Fruit fly (Drosophila melanogaster) whole organism, embryonic: Measurements from ENCODE around the gene CG7183.

Experiments used
- Atf-2 ChIP-seq: fragments of 200-800 bp; sonication (Bioruptor generic); optimal IDR thresholded peaks from 2 replicates; lab custom pipeline; 2016; ENCODE audit warnings: missing biosample characterization, missing genetic modification characterization
- B-H1 ChIP-seq: fragments of 200-800 bp; sonication (Bioruptor generic); IDR thresholded peaks from 3 replicates; pipeline ENCODE4 v1.3.6; 2022; ENCODE audit warnings: missing biosample characterization, missing genetic modification characterization
- C15 ChIP-seq: fragments of 200-800 bp; sonication (Bioruptor generic); IDR thresholded peaks from 3 replicates; pipeline ENCODE4 v1.3.6; 2022; ENCODE audit warnings: missing biosample characterization, missing genetic modification characterization
- CG12744 ChIP-seq: fragments of 200-800 bp; sonication (Bioruptor generic); optimal IDR thresholded peaks from 2 replicates; lab custom pipeline; 2016; ENCODE audit warnings: missing biosample characterization, missing genetic modification characterization
- CG14014 ChIP-seq: fragments of 200-800 bp; sonication (Bioruptor generic); IDR thresholded peaks from 2 replicates; pipeline ENCODE4 v1.3.6; 2022; ENCODE audit warnings: missing biosample characterization, missing genetic modification characterization
- CG16863 ChIP-seq: fragments of 200-800 bp; sonication (Bioruptor generic); optimal IDR thresholded peaks from 3 replicates; lab custom pipeline; 2016; ENCODE audit warnings: missing biosample characterization, missing genetic modification characterization
- CG17186 ChIP-seq: fragments of 200-800 bp; sonication (Bioruptor generic); optimal IDR thresholded peaks from 3 replicates; lab custom pipeline; 2017; ENCODE audit warnings: missing biosample characterization, missing genetic modification reagents, missing genetic modification characterization
- CG17385 ChIP-seq: fragments of 200-800 bp; sonication (Bioruptor generic); optimal IDR thresholded peaks from 3 replicates; lab custom pipeline; 2018; ENCODE audit warnings: missing biosample characterization, mild to moderate bottlenecking, missing genetic modification characterization
- CG17568 ChIP-seq: fragments of 200-800 bp; sonication (Bioruptor generic); optimal IDR thresholded peaks from 2 replicates; lab custom pipeline; 2018; ENCODE audit warnings: missing biosample characterization, mild to moderate bottlenecking, missing genetic modification characterization, moderate library complexity
- CG18619 ChIP-seq: fragments of 200-800 bp; sonication (Bioruptor generic); optimal IDR thresholded peaks from 3 replicates; lab custom pipeline; 2017; ENCODE audit warnings: missing biosample characterization, mild to moderate bottlenecking, missing genetic modification characterization
- CG2116 ChIP-seq: fragments of 200-800 bp; sonication (Bioruptor generic); optimal IDR thresholded peaks from 3 replicates; lab custom pipeline; 2018; ENCODE audit warnings: missing biosample characterization, mild to moderate bottlenecking, missing genetic modification characterization
- CG2129 ChIP-seq: fragments of 200-800 bp; sonication (Bioruptor generic); IDR thresholded peaks from 2 replicates; pipeline ENCODE4 v1.3.6; 2022; ENCODE audit warnings: missing biosample characterization, missing genetic modification characterization; ENCODE audit not compliant: partially characterized antibody
- CG31388 ChIP-seq: fragments of 200-800 bp; sonication (Bioruptor generic); optimal IDR thresholded peaks from 2 replicates; lab custom pipeline; 2016; ENCODE audit warnings: missing biosample characterization, missing genetic modification characterization
- CG3847 ChIP-seq: fragments of 200-800 bp; sonication (Bioruptor generic); IDR thresholded peaks from 2 replicates; pipeline ENCODE4 v1.3.6; 2022; ENCODE audit warnings: missing biosample characterization, missing genetic modification characterization
- CG4282 ChIP-seq: fragments of 200-800 bp; sonication (Bioruptor generic); optimal IDR thresholded peaks from 2 replicates; lab custom pipeline; 2016; ENCODE audit warnings: missing biosample characterization, missing genetic modification characterization
- CG4328 ChIP-seq: fragments of 200-800 bp; sonication (Bioruptor generic); optimal IDR thresholded peaks from 3 replicates; lab custom pipeline; 2017; ENCODE audit warnings: missing biosample characterization, missing genetic modification reagents, missing genetic modification characterization
- CG6254 ChIP-seq: fragments of 200-800 bp; sonication (Bioruptor generic); optimal IDR thresholded peaks from 3 replicates; lab custom pipeline; 2017; ENCODE audit warnings: mild to moderate bottlenecking, missing biosample characterization, missing genetic modification reagents, missing genetic modification characterization
- CG7928 ChIP-seq: fragments of 200-800 bp; sonication (Bioruptor generic); optimal IDR thresholded peaks from 2 replicates; lab custom pipeline; 2017; ENCODE audit warnings: missing biosample characterization, mild to moderate bottlenecking, missing genetic modification characterization
- CG9797 ChIP-seq: fragments of 200-800 bp; sonication (Bioruptor generic); optimal IDR thresholded peaks from 3 replicates; lab custom pipeline; 2018; ENCODE audit warnings: missing biosample characterization, mild to moderate bottlenecking, missing genetic modification characterization
- Dip3 ChIP-seq: fragments of 200-800 bp; sonication (Bioruptor generic); optimal IDR thresholded peaks from 3 replicates; lab custom pipeline; 2016; ENCODE audit warnings: missing biosample characterization, missing genetic modification characterization
- Fer1 ChIP-seq: fragments of 200-800 bp; sonication (Bioruptor generic); optimal IDR thresholded peaks from 2 replicates; lab custom pipeline; 2017; ENCODE audit warnings: missing biosample characterization, mild to moderate bottlenecking, missing genetic modification characterization
- H2.0 ChIP-seq: fragments of 200-800 bp; sonication (Bioruptor generic); IDR thresholded peaks from 2 replicates; pipeline ENCODE4 v1.3.6; 2022; ENCODE audit warnings: missing biosample characterization, missing genetic modification characterization
- Lpt ChIP-seq: fragments of >200 bp; optimal IDR thresholded peaks from 2 replicates; lab custom pipeline; 2018; ENCODE audit warnings: missing biosample characterization, missing genetic modification characterization
- Meics ChIP-seq: fragments of 200-800 bp; sonication (Bioruptor generic); optimal IDR thresholded peaks from 2 replicates; lab custom pipeline; 2017; ENCODE audit warnings: missing biosample characterization, mild to moderate bottlenecking, missing genetic modification characterization
- Myb ChIP-seq: fragments of 200-800 bp; sonication (Bioruptor generic); optimal IDR thresholded peaks from 2 replicates; lab custom pipeline; 2016; ENCODE audit warnings: missing biosample characterization, missing genetic modification characterization
- NC2β ChIP-seq: fragments of 200-800 bp; sonication (Bioruptor generic); optimal IDR thresholded peaks from 2 replicates; lab custom pipeline; 2016; ENCODE audit warnings: missing biosample characterization, missing genetic modification characterization
- NfI ChIP-seq: fragments of 200-800 bp; sonication (Bioruptor generic); optimal IDR thresholded peaks from 3 replicates; lab custom pipeline; 2018; ENCODE audit warnings: missing biosample characterization, mild to moderate bottlenecking, missing genetic modification characterization, moderate library complexity
- Oli ChIP-seq: fragments of 200-800 bp; sonication (Bioruptor generic); optimal IDR thresholded peaks from 2 replicates; lab custom pipeline; 2018; ENCODE audit warnings: missing biosample characterization, mild to moderate bottlenecking, missing genetic modification characterization, moderate library complexity
- bab2 ChIP-seq: fragments of 200-800 bp; sonication (Bioruptor generic); optimal IDR thresholded peaks from 2 replicates; lab custom pipeline; 2016; ENCODE audit warnings: missing biosample characterization, missing genetic modification characterization
- bigmax ChIP-seq: fragments of 200-800 bp; sonication (Bioruptor generic); optimal IDR thresholded peaks from 2 replicates; lab custom pipeline; 2018; ENCODE audit warnings: missing biosample characterization, mild to moderate bottlenecking, missing genetic modification characterization
- bsh ChIP-seq, 2 experiments: fragments of 200-800 bp; sonication (Bioruptor generic); optimal IDR thresholded peaks; 2 replicates each; lab custom pipeline; 2017 to 2018; ENCODE audit warnings: mild to moderate bottlenecking in 2 of 2, missing biosample characterization in 2 of 2, missing genetic modification characterization in 2 of 2, moderate library complexity in 1 of 2
- chinmo ChIP-seq: fragments of 200-800 bp; sonication (Bioruptor generic); IDR thresholded peaks from 4 replicates; pipeline ENCODE4 v1.3.6; 2022; ENCODE audit warnings: missing biosample characterization, missing genetic modification characterization; ENCODE audit not compliant: partially characterized antibody
- esg ChIP-seq: fragments of 200-800 bp; sonication (Bioruptor generic); conservative IDR thresholded peaks from 2 replicates; pipeline ENCODE4 v1.3.6; 2022; ENCODE audit warnings: missing biosample characterization, missing genetic modification characterization
- eyg ChIP-seq: fragments of 200-800 bp; sonication (Bioruptor generic); optimal IDR thresholded peaks from 3 replicates; lab custom pipeline; 2016; ENCODE audit warnings: missing biosample characterization, missing genetic modification characterization
- gce ChIP-seq: fragments of 200-800 bp; sonication (Bioruptor generic); IDR thresholded peaks from 3 replicates; pipeline ENCODE4 v1.3.6; 2022; ENCODE audit warnings: missing biosample characterization, missing genetic modification characterization
- gcm ChIP-seq: fragments of 200-800 bp; sonication (Bioruptor generic); optimal IDR thresholded peaks from 2 replicates; lab custom pipeline; 2019; ENCODE audit warnings: missing biosample characterization, mild to moderate bottlenecking, missing genetic modification characterization, moderate library complexity
- gsb ChIP-seq: fragments of 200-800 bp; sonication (Bioruptor generic); IDR thresholded peaks from 2 replicates; pipeline ENCODE4 v1.3.6; 2022; ENCODE audit warnings: missing biosample characterization, missing genetic modification characterization
- jumu ChIP-seq: fragments of 200-800 bp; sonication (Bioruptor generic); optimal IDR thresholded peaks from 3 replicates; lab custom pipeline; 2016; ENCODE audit warnings: missing biosample characterization, missing genetic modification characterization
- lbe ChIP-seq: fragments of 200-800 bp; sonication (Bioruptor generic); optimal IDR thresholded peaks from 2 replicates; lab custom pipeline; 2016; ENCODE audit warnings: missing biosample characterization, mild to moderate bottlenecking, missing genetic modification characterization
- lilli ChIP-seq: fragments of 200-800 bp; sonication (Bioruptor generic); optimal IDR thresholded peaks from 3 replicates; lab custom pipeline; 2016; ENCODE audit warnings: missing biosample characterization, missing genetic modification characterization
- maf-S ChIP-seq: fragments of 200-800 bp; sonication (Bioruptor generic); optimal IDR thresholded peaks from 2 replicates; lab custom pipeline; 2016; ENCODE audit warnings: missing biosample characterization, missing genetic modification characterization
- nom ChIP-seq: fragments of 200-800 bp; sonication (Bioruptor generic); optimal IDR thresholded peaks from 2 replicates; lab custom pipeline; 2017; ENCODE audit warnings: missing biosample characterization, missing genetic modification characterization, mild to moderate bottlenecking, moderate library complexity, missing genetic modification reagents
- pfk ChIP-seq: fragments of 200-800 bp; sonication (Bioruptor generic); optimal IDR thresholded peaks from 2 replicates; lab custom pipeline; 2018; ENCODE audit warnings: missing biosample characterization, mild to moderate bottlenecking, missing genetic modification characterization, moderate library complexity
- row ChIP-seq: fragments of 200-800 bp; sonication (Bioruptor generic); IDR thresholded peaks from 3 replicates; pipeline ENCODE4 v1.3.6; 2022; ENCODE audit warnings: missing biosample characterization, missing genetic modification characterization
- run ChIP-seq: fragments of 200-800 bp; sonication (Bioruptor generic); optimal IDR thresholded peaks from 3 replicates; lab custom pipeline; 2018; ENCODE audit warnings: missing biosample characterization, mild to moderate bottlenecking, missing genetic modification characterization
- sc ChIP-seq, 3 experiments: fragments of >200 bp in 2 of 3; fragments of 200-800 bp in 1 of 3; sonication (Bioruptor generic) in 1 of 3; optimal IDR thresholded peaks; 2 replicates in 2 of 3; 3 replicates in 1 of 3; lab custom pipeline; 2017; ENCODE audit warnings: mild to moderate bottlenecking in 1 of 3, missing biosample characterization in 1 of 3, missing genetic modification characterization in 1 of 3, missing genetic modification reagents in 1 of 3
- sens ChIP-seq: fragments of 200-800 bp; sonication (Bioruptor generic); peaks from one replicate; lab custom pipeline; 2016; ENCODE audit warnings: missing biosample characterization, missing genetic modification characterization
- stwl ChIP-seq: fragments of 200-800 bp; sonication (Bioruptor generic); optimal IDR thresholded peaks from 3 replicates; lab custom pipeline; 2018; ENCODE audit warnings: missing biosample characterization, mild to moderate bottlenecking, missing genetic modification characterization, moderate library complexity
- tna ChIP-seq: fragments of 200-800 bp; sonication (Bioruptor generic); IDR thresholded peaks from 2 replicates; pipeline ENCODE4 v1.3.6; 2022; ENCODE audit warnings: missing biosample characterization, missing genetic modification characterization; ENCODE audit not compliant: partially characterized antibody
- zen2 ChIP-seq: fragments of 200-800 bp; sonication (Bioruptor generic); IDR thresholded peaks from 3 replicates; pipeline ENCODE4 v1.3.6; 2022; ENCODE audit warnings: missing biosample characterization, missing genetic modification characterization; ENCODE audit not compliant: partially characterized antibody

Gene CG7183

dm6 chr3R:18215300-18215699 lies 5.2 kb downstream of the CG7183 start (continued):
- peak; percentile 88 for TF ChIP-seq zen2 (GFP tag; lab: Robert Waterston, UW)
- peak; percentile 47 for TF ChIP-seq CG2129 (GFP tag; lab: Robert Waterston, UW)
- no peak for TF ChIP-seq maf-S
- TF ChIP-seq Meics (GFP tag; lab: Kevin White, UChicago), result peak; percentile 24
- no peak for TF ChIP-seq B-H1 (GFP tag; lab: Robert Waterston, UW)
- no peak for TF ChIP-seq run (tag; lab: Kevin White, UChicago)
- no peak for TF ChIP-seq CG9797 (GFP tag; lab: Kevin White, UChicago)
- TF ChIP-seq eyg, result peak; percentile 15
- peak; percentile 67 for TF ChIP-seq stwl
- peak; percentile 40 for TF ChIP-seq Dip3 (GFP tag; lab: Kevin White, UChicago)
- peak; percentile 35 for TF ChIP-seq CG4282 (GFP tag; lab: Kevin White, UChicago)
- TF ChIP-seq Oli, result no peak
- no peak for TF ChIP-seq gcm (GFP tag; lab: Kevin White, UChicago)
- TF ChIP-seq CG3847 (GFP tag; lab: Robert Waterston, UW), result no peak
- TF ChIP-seq Lpt (GFP tag; lab: Kevin White, UChicago), result no peak
- no peak for TF ChIP-seq sc (optimal IDR thresholded peaks at IDR 0.05; lab: Kevin White, UChicago)
- no peak for TF ChIP-seq sc (GFP tag; optimal IDR thresholded peaks at IDR 0.05; lab: Kevin White, UChicago)
- TF ChIP-seq CG6254 (GFP tag; lab: Kevin White, UChicago), result peak; percentile 66
- TF ChIP-seq CG31388, result no peak
- TF ChIP-seq CG17186 (GFP tag; lab: Kevin White, UChicago), result no peak
- TF ChIP-seq esg (GFP tag; lab: Robert Waterston, UW), result no peak; the same call in 1 of the 2 replicates
- TF ChIP-seq CG17385 (GFP tag; lab: Kevin White, UChicago), result no peak
- peak; percentile 40 for TF ChIP-seq Atf-2 (GFP tag; lab: Kevin White, UChicago)
- TF ChIP-seq bigmax (GFP tag; lab: Kevin White, UChicago), result no peak
- TF ChIP-seq NfI (GFP tag; lab: Kevin White, UChicago), result peak; percentile 13
- TF ChIP-seq CG16863 (GFP tag; lab: Kevin White, UChicago), result peak; percentile 12
- TF ChIP-seq lilli (GFP tag; lab: Kevin White, UChicago), result peak; percentile 68
- TF ChIP-seq CG18619 (GFP tag; lab: Kevin White, UChicago), result no peak
- TF ChIP-seq tna (GFP tag; lab: Robert Waterston, UW), result peak; percentile 14; the same call in 1 of the 2 replicates
- TF ChIP-seq CG2116 (GFP tag; lab: Kevin White, UChicago), result peak; percentile 53
- TF ChIP-seq nom (GFP tag; lab: Kevin White, UChicago), result no peak
- TF ChIP-seq row (GFP tag; lab: Robert Waterston, UW), result peak; percentile 66
- TF ChIP-seq CG17568 (GFP tag; lab: Kevin White, UChicago), result no peak
- TF ChIP-seq jumu (GFP tag; lab: Kevin White, UChicago), result peak; percentile 8
- TF ChIP-seq bsh (GFP tag; optimal IDR thresholded peaks at IDR 0.05; lab: Kevin White, UChicago), result no peak
- peak; percentile 48; the same call in 1 of the 2 replicates for TF ChIP-seq CG14014 (GFP tag; lab: Robert Waterston, UW)
- peak; percentile 38 for TF ChIP-seq bab2 (GFP tag; lab: Kevin White, UChicago)
- no peak for TF ChIP-seq C15 (GFP tag; lab: Robert Waterston, UW)
- peak; percentile 87 for TF ChIP-seq CG7928 (GFP tag; lab: Kevin White, UChicago)
- TF ChIP-seq CG4328 (GFP tag; lab: Kevin White, UChicago), result no peak
- TF ChIP-seq lbe (GFP tag; lab: Kevin White, UChicago), result no peak
- TF ChIP-seq Myb (GFP tag; lab: Kevin White, UChicago), result peak; percentile 53
- TF ChIP-seq sens (GFP tag; lab: Kevin White, UChicago), result peak; percentile 84
- TF ChIP-seq chinmo, result peak; percentile 58; the same call in 1 of the 4 replicates
- TF ChIP-seq CG12744, result no peak
- no peak for TF ChIP-seq gsb
- peak; percentile 19 for TF ChIP-seq NC2β (GFP tag; lab: Kevin White, UChicago)
- no peak for TF ChIP-seq gce (GFP tag; lab: Robert Waterston, UW)
- no peak for TF ChIP-seq pfk (GFP tag; lab: Kevin White, UChicago)
- TF ChIP-seq Fer1, result no peak
- TF ChIP-seq H2.0 (GFP tag; lab: Robert Waterston, UW), result no peak
